Worm (Caenorhabditis elegans) whole organism, L2 larva: Measurements from ENCODE around the gene mlt-9.

Experiments used
- C34F6.9 ChIP-seq: fragments of 150-350 bp; optimal IDR thresholded peaks from 2 replicates; lab custom pipeline; 2014; ENCODE audit warnings: missing biosample characterization, missing genetic modification characterization
- R02D3.7 ChIP-seq: fragments of 150-350 bp; optimal IDR thresholded peaks from 2 replicates; lab custom pipeline; 2014; ENCODE audit warnings: missing biosample characterization, missing genetic modification characterization
- Y55F3AM.14 ChIP-seq: fragments of 200-800 bp; sonication (Bioruptor generic); optimal IDR thresholded peaks from 2 replicates; lab custom pipeline; 2018; ENCODE audit warnings: mild to moderate bottlenecking, missing genetic modification characterization, missing compliant biosample characterization
- ZK546.5 ChIP-seq: sonication (generic microtip); optimal IDR thresholded peaks from 2 replicates; lab custom pipeline; 2017; ENCODE audit warnings: missing biosample characterization, missing genetic modification characterization
- aly-2 ChIP-seq: fragments of 150-350 bp; optimal IDR thresholded peaks from 2 replicates; lab custom pipeline; 2014; ENCODE audit warnings: missing biosample characterization, missing genetic modification characterization
- ama-1 ChIP-seq: fragments of 150-350 bp; optimal IDR thresholded peaks from 2 replicates; lab custom pipeline; 2018; ENCODE audit warnings: inconsistent platforms
- ceh-82 ChIP-seq: fragments of 150-350 bp; optimal IDR thresholded peaks from 2 replicates; lab custom pipeline; 2014; ENCODE audit warnings: missing biosample characterization, missing genetic modification characterization
- dmd-4 ChIP-seq: sonication (generic microtip); optimal IDR thresholded peaks from 2 replicates; lab custom pipeline; 2017; ENCODE audit warnings: missing biosample characterization, missing genetic modification characterization
- elt-1 ChIP-seq: fragments of 150-350 bp; optimal IDR thresholded peaks from 2 replicates; lab custom pipeline; 2014; ENCODE audit warnings: missing biosample characterization, missing genetic modification characterization
- elt-3 ChIP-seq: sonication (generic microtip); optimal IDR thresholded peaks from 2 replicates; lab custom pipeline; 2017; ENCODE audit warnings: missing biosample characterization, missing genetic modification characterization
- lin-11 ChIP-seq: fragments of 150-350 bp; sonication (generic microtip); optimal IDR thresholded peaks from 2 replicates; lab custom pipeline; 2014; ENCODE audit warnings: missing biosample characterization, missing genetic modification characterization, inconsistent platforms, mixed read lengths
- lin-13 ChIP-seq: fragments of 150-350 bp; optimal IDR thresholded peaks from 2 replicates; lab custom pipeline; 2014; ENCODE audit warnings: missing biosample characterization, missing genetic modification reagents, missing genetic modification characterization
- lin-39 ChIP-seq: fragments of 150-350 bp; optimal IDR thresholded peaks from 2 replicates; lab custom pipeline; 2014; ENCODE audit warnings: missing biosample characterization, missing genetic modification reagents, missing genetic modification characterization
- mbf-1 ChIP-seq: sonication (generic microtip); optimal IDR thresholded peaks from 2 replicates; lab custom pipeline; 2017; ENCODE audit warnings: missing biosample characterization, missing genetic modification characterization
- mdl-1 ChIP-seq, 2 experiments: fragments of 150-350 bp in 1 of 2; sonication (generic microtip) in 1 of 2; optimal IDR thresholded peaks; 2 replicates each; lab custom pipeline; 2017; ENCODE audit warnings: missing biosample characterization in 2 of 2, missing genetic modification characterization in 2 of 2
- nhr-10 ChIP-seq: sonication (generic microtip); optimal IDR thresholded peaks from 2 replicates; lab custom pipeline; 2017; ENCODE audit warnings: missing biosample characterization, missing genetic modification characterization
- nhr-11 ChIP-seq: fragments of 150-350 bp; optimal IDR thresholded peaks from 2 replicates; lab custom pipeline; 2014; ENCODE audit warnings: missing biosample characterization, missing genetic modification characterization
- nhr-129 ChIP-seq: fragments of 150-350 bp; optimal IDR thresholded peaks from 2 replicates; lab custom pipeline; 2014; ENCODE audit warnings: missing biosample characterization, missing genetic modification characterization
- nhr-21 ChIP-seq: fragments of 150-350 bp; optimal IDR thresholded peaks from 2 replicates; lab custom pipeline; 2014; ENCODE audit warnings: missing biosample characterization, missing genetic modification characterization
- nhr-23 ChIP-seq: fragments of 150-350 bp; optimal IDR thresholded peaks from 2 replicates; lab custom pipeline; 2014; ENCODE audit warnings: missing biosample characterization, missing genetic modification reagents, missing genetic modification characterization
- nhr-237 ChIP-seq: fragments of 150-350 bp; optimal IDR thresholded peaks from 2 replicates; lab custom pipeline; 2014; ENCODE audit warnings: missing biosample characterization, missing genetic modification characterization
- nhr-25 ChIP-seq: fragments of 150-350 bp; sonication (generic microtip); optimal IDR thresholded peaks from 3 replicates; lab custom pipeline; 2014; ENCODE audit warnings: missing biosample characterization, missing genetic modification characterization
- nhr-6 ChIP-seq: fragments of 150-350 bp; optimal IDR thresholded peaks from 2 replicates; lab custom pipeline; 2014; ENCODE audit warnings: missing biosample characterization, missing genetic modification characterization
- nhr-77 ChIP-seq: fragments of 150-350 bp; optimal IDR thresholded peaks from 2 replicates; lab custom pipeline; 2014; ENCODE audit warnings: missing biosample characterization, missing genetic modification characterization
- peb-1 ChIP-seq: fragments of 150-350 bp; optimal IDR thresholded peaks from 2 replicates; lab custom pipeline; 2014; ENCODE audit warnings: missing biosample characterization, missing genetic modification characterization
- sem-4 ChIP-seq: fragments of 150-350 bp; optimal IDR thresholded peaks from 2 replicates; lab custom pipeline; 2014; ENCODE audit warnings: missing biosample characterization, missing genetic modification reagents, missing genetic modification characterization
- skn-1 ChIP-seq: sonication (generic microtip); optimal IDR thresholded peaks from 2 replicates; lab custom pipeline; 2017; ENCODE audit warnings: missing biosample characterization, missing genetic modification characterization
- sma-3 ChIP-seq: sonication (generic microtip); optimal IDR thresholded peaks from 2 replicates; lab custom pipeline; 2016; ENCODE audit warnings: missing genetic modification reagents, missing genetic modification characterization, missing compliant biosample characterization
- sma-9 ChIP-seq, 2 experiments: fragments of 150-350 bp in 1 of 2; sonication (generic microtip) in 1 of 2; optimal IDR thresholded peaks; 2 replicates each; lab custom pipeline; 2014 to 2016; ENCODE audit warnings: missing genetic modification characterization in 2 of 2, mild to moderate bottlenecking in 1 of 2, missing biosample characterization in 1 of 2, missing compliant biosample characterization in 1 of 2, missing genetic modification reagents in 1 of 2, moderate library complexity in 1 of 2
- snpc-4 ChIP-seq: fragments of 150-350 bp; optimal IDR thresholded peaks from 2 replicates; lab custom pipeline; 2014; ENCODE audit warnings: missing biosample characterization, missing genetic modification characterization
- unc-55 ChIP-seq: fragments of 150-350 bp; sonication (generic microtip); optimal IDR thresholded peaks from 3 replicates; lab custom pipeline; 2014; ENCODE audit warnings: missing biosample characterization, missing genetic modification reagents, missing genetic modification characterization
- unc-62 ChIP-seq: fragments of 150-350 bp; optimal IDR thresholded peaks from 2 replicates; lab custom pipeline; 2014; ENCODE audit warnings: missing biosample characterization, missing genetic modification reagents, missing genetic modification characterization
- zag-1 ChIP-seq: fragments of 150-350 bp; optimal IDR thresholded peaks from 2 replicates; lab custom pipeline; 2014; ENCODE audit warnings: missing biosample characterization, missing genetic modification characterization
- ztf-1 ChIP-seq: fragments of 200-800 bp; sonication (Bioruptor generic); conservative IDR thresholded peaks from 2 replicates; pipeline ENCODE4 v1.3.6; 2022; ENCODE audit warnings: missing genetic modification characterization, missing compliant biosample characterization
- ztf-11 ChIP-seq: sonication (generic microtip); optimal IDR thresholded peaks from 2 replicates; lab custom pipeline; 2017; ENCODE audit warnings: missing biosample characterization, missing genetic modification characterization
- ztf-4 ChIP-seq: fragments of 150-350 bp; optimal IDR thresholded peaks from 2 replicates; lab custom pipeline; 2014; ENCODE audit warnings: missing biosample characterization, missing genetic modification characterization

The mlt-9 gene

DNA sequence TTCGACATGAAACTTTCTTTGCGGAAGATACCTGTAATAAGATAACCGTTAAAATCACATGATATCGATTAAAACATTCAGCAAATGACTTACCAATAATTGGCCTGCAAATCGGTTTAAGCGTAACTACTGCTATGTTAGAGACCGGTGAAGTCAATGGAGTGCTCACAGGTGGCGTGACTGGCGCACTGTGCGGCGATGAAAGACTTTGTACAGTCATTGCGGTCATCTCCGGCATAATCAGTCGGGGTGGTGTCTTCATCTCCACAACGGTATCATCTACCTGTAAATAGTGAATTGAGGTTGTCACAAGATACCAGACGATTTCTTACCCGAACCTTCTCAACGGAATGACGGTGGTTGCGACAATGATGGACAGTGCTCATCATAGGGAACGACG, 30.7 kb downstream of the mlt-9 start:
- peak; percentile 57 for TF ChIP-seq ama-1 (lab: Kevin White, UChicago)
- TF ChIP-seq ztf-1 (GFP tag; lab: Robert Waterston, UW), result no peak
- TF ChIP-seq nhr-23 (tag; lab: Kevin White, UChicago), result no peak
- no peak for TF ChIP-seq snpc-4
- TF ChIP-seq lin-11 (tag; lab: Kevin White, UChicago), result no peak
- TF ChIP-seq dmd-4 (tag; lab: Kevin White, UChicago), result no peak
- no peak for TF ChIP-seq ZK546.5 (tag; lab: Kevin White, UChicago)
- TF ChIP-seq ztf-4 (tag; lab: Kevin White, UChicago), result no peak
- no peak for TF ChIP-seq nhr-6 (tag; lab: Kevin White, UChicago)
- TF ChIP-seq elt-3 (tag; lab: Kevin White, UChicago), result no peak
- TF ChIP-seq zag-1 (tag; lab: Kevin White, UChicago), result no peak
- TF ChIP-seq mdl-1 (tag; optimal IDR thresholded peaks at IDR 0.05; lab: Kevin White, UChicago), result no peak
- peak; percentile 5 for TF ChIP-seq nhr-21 (tag; lab: Kevin White, UChicago)
- TF ChIP-seq peb-1 (tag; lab: Kevin White, UChicago), result no peak
- no peak for TF ChIP-seq Y55F3AM.14 (GFP tag; lab: Kevin White, UChicago)
- TF ChIP-seq unc-55 (GFP tag; lab: Kevin White, UChicago), result no peak

DNA sequence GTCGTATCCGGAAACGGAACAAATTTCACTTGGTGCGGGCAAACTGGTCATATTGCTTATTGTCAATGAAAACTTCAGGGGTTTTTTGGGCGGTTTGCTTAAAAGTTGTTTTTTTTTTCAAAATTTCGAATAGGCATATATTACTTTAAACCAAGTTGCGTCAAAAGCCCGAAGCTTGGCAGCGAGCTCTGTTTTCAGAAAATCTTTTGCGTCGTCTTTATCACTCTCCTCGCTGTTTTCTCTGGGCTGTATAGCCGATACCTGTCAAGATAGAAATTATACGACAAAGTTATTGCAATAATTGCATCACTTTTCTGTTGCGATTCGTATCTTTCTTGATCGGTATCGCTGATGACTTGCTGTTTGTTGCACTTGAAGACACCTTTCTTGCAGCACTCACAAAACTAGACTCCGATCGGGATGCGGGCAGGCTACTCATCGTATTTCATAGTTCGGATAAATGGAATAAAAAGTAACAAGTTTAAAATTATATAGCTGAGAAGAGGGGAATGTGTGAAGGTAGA, 31.5 kb downstream of the mlt-9 start, which contains the start of the genes H40L08.3 and H40L08.9:
H40L08.3 (minus strand) TSS at position 51 of the 524 bp plus-strand sequence.
H40L08.9 (minus strand) TSS at position 439 of the 524 bp plus-strand sequence.
- TF ChIP-seq sma-3 (GFP tag; lab: Kevin White, UChicago), result peak; percentile 24
- TF ChIP-seq elt-1 (tag; lab: Kevin White, UChicago), result no peak
- TF ChIP-seq nhr-77 (tag; lab: Kevin White, UChicago), result no peak
- TF ChIP-seq ceh-82 (tag; lab: Kevin White, UChicago), result no peak
- TF ChIP-seq peb-1 (tag; lab: Kevin White, UChicago), result no peak
- TF ChIP-seq nhr-237, result no peak
- TF ChIP-seq sma-9 (GFP tag; optimal IDR thresholded peaks at IDR 0.05; lab: Kevin White, UChicago), result peak; percentile 6
- no peak for TF ChIP-seq sma-9 (tag; optimal IDR thresholded peaks at IDR 0.05; lab: Kevin White, UChicago)
- TF ChIP-seq nhr-129, result peak; percentile 75
- no peak for TF ChIP-seq aly-2 (tag; lab: Kevin White, UChicago)
- no peak for TF ChIP-seq C34F6.9 (tag; lab: Kevin White, UChicago)
- peak; percentile 63 for TF ChIP-seq nhr-21 (tag; lab: Kevin White, UChicago)
- TF ChIP-seq ama-1 (lab: Kevin White, UChicago), result peak; percentile 85
- TF ChIP-seq ztf-11 (tag; lab: Kevin White, UChicago), result no peak

DNA sequence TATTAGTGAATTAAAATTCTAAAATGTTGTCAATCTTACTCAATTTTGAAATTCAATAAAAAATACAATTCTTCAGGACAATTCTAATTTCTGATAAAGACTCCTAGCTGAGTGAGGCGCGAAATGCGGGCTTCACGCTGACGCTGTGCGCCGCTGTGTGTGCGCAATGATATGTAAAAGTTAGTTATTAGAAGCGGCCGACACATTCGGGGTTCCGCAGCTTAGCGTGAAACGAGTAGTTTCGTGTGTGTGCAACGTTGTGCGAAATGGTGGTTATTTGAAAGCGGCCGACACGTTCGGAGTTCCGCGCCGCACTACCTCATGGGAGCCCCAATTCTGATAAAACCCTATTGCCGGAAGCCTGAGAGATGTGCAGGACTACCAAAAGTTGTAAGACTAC, 32.4 kb downstream of the mlt-9 start:
- no peak for TF ChIP-seq nhr-77 (tag; lab: Kevin White, UChicago)
- TF ChIP-seq unc-55 (GFP tag; lab: Kevin White, UChicago), result no peak
- TF ChIP-seq nhr-25, result no peak
- TF ChIP-seq ztf-4 (tag; lab: Kevin White, UChicago), result no peak
- no peak for TF ChIP-seq nhr-10 (tag; lab: Kevin White, UChicago)
- no peak for TF ChIP-seq ztf-1 (GFP tag; lab: Robert Waterston, UW)
- no peak for TF ChIP-seq peb-1 (tag; lab: Kevin White, UChicago)
- no peak for TF ChIP-seq sma-3 (GFP tag; lab: Kevin White, UChicago)
- TF ChIP-seq sem-4 (tag; lab: Kevin White, UChicago), result no peak
- no peak for TF ChIP-seq mbf-1 (tag; lab: Kevin White, UChicago)
- TF ChIP-seq nhr-11 (tag; lab: Kevin White, UChicago), result no peak
- TF ChIP-seq R02D3.7 (tag; lab: Kevin White, UChicago), result no peak
- no peak for TF ChIP-seq lin-39
- no peak for TF ChIP-seq ceh-82 (tag; lab: Kevin White, UChicago)
- no peak for TF ChIP-seq skn-1
- no peak for TF ChIP-seq unc-62 (GFP tag; lab: Kevin White, UChicago)
- no peak for TF ChIP-seq lin-11 (tag; lab: Kevin White, UChicago)
- no peak for TF ChIP-seq lin-13 (GFP tag; lab: Kevin White, UChicago)
- no peak for TF ChIP-seq dmd-4 (tag; lab: Kevin White, UChicago)

DNA sequence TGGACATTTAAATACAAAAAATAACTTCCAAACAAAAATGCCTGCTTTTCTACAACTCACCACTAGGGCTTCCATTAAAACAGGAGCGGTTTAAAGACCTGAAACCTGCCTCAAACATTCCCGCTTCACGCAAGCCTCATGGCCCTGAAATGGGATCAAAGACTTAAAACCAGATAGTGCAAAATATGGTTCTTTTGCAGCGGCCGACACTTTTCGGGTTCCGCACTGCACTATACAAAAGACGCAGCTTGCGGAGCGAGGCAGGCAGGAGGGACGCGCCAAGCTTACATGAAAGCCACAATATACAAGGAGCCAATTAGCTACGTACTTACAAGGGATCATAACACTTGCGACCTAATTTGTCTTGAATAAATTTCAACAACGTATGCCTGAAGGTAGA, 34.1 kb downstream of the mlt-9 start:
- no peak for TF ChIP-seq zag-1 (tag; lab: Kevin White, UChicago)
- TF ChIP-seq snpc-4, result peak; percentile 62
- TF ChIP-seq, all 48 proteins: peak for 1
